Worm (Caenorhabditis elegans): Measurements from ENCODE around the gene T21C12.8.

DNA sequence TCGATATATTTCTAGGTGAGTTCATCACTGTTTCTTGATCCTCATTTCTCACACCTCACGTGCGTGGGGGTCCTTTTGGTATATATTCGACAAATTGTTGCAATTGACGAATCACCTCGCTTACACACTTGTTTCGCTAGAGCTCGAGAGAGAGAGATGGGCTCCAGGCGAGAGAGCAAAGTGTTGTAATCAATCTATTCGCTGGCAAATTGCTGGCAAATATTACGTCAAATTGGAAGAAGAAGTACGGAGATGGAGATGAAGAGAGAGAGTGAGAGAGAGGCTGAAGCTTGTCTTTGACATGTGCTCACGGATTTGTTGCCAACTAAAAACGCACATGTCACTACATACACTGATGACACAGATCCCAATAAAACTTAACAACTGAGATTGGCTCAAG is 26.9 kb downstream of the T21C12.8 start:
- TF ChIP-seq ces-1 (GFP tag; optimal IDR thresholded peaks at IDR 0.05) (no peak), blmp-1 (tag; optimal IDR thresholded peaks at IDR 0.05) (no peak), unc-62 (GFP tag; optimal IDR thresholded peaks at IDR 0.05) (peak; percentile 96), nhr-2 (tag; optimal IDR thresholded peaks at IDR 0.05) (no peak), lsy-2 (tag; optimal IDR thresholded peaks at IDR 0.05) (no peak), ztf-11 (tag; optimal IDR thresholded peaks at IDR 0.05) (no peak), lin-13 (tag; optimal IDR thresholded peaks at IDR 0.05) (no peak), nhr-28 (tag; optimal IDR thresholded peaks at IDR 0.05) (no peak), mab-5 (tag; optimal IDR thresholded peaks at IDR 0.05) (peak; percentile 9), elt-1 (tag; optimal IDR thresholded peaks at IDR 0.05; ENCODE audit: borderline replicate concordance, insufficient read depth) (no peak), pha-4 (tag; optimal IDR thresholded peaks at IDR 0.05) (no peak), elt-3 (tag; optimal IDR thresholded peaks at IDR 0.05) (no peak), tbx-8 (GFP tag; optimal IDR thresholded peaks at IDR 0.05) (no peak)
